Worm (Caenorhabditis elegans) whole organism, L4 larva: ENCODE results near the gene nhr-286.
A peak's percentile ranks its signal among the peaks of the same experiment; 100 is the strongest.

ENCODE experiments used
- R02D3.7 ChIP-seq: fragments of 150-350 bp; sonication (generic microtip); optimal IDR thresholded peaks from 3 replicates; lab custom pipeline; 2014; ENCODE audit warnings: missing biosample characterization, missing genetic modification characterization
- ceh-20 ChIP-seq: fragments of 200-800 bp; sonication (Bioruptor generic); IDR thresholded peaks from 2 replicates; pipeline ENCODE4 v1.3.6; 2022; ENCODE audit warnings: missing genetic modification reagents, missing genetic modification characterization, missing compliant biosample characterization
- ceh-82 ChIP-seq: sonication (generic microtip); optimal IDR thresholded peaks from 2 replicates; lab custom pipeline; 2017; ENCODE audit warnings: missing biosample characterization, missing genetic modification characterization
- dve-1 ChIP-seq: sonication (generic microtip); optimal IDR thresholded peaks from 2 replicates; lab custom pipeline; 2017; ENCODE audit warnings: antibody characterized with exemption, mild to moderate bottlenecking, missing genetic modification characterization, missing compliant biosample characterization; ENCODE audit not compliant: insufficient read depth
- fos-1 ChIP-seq: fragments of 150-350 bp; optimal IDR thresholded peaks from 2 replicates; lab custom pipeline; 2014; ENCODE audit warnings: missing biosample characterization, missing genetic modification characterization
- hmg-1.1 ChIP-seq: fragments of 200-800 bp; sonication (Bioruptor generic); IDR thresholded peaks from 2 replicates; pipeline ENCODE4 v1.3.6; 2022; ENCODE audit warnings: missing genetic modification reagents, missing genetic modification characterization, missing compliant biosample characterization
- lin-39 ChIP-seq: fragments of 150-350 bp; optimal IDR thresholded peaks from 2 replicates; lab custom pipeline; 2014; ENCODE audit warnings: missing biosample characterization, missing genetic modification reagents, missing genetic modification characterization
- nhr-10 ChIP-seq: fragments of 150-350 bp; optimal IDR thresholded peaks from 2 replicates; lab custom pipeline; 2014; ENCODE audit warnings: missing biosample characterization, missing genetic modification characterization
- nhr-237 ChIP-seq: sonication (generic microtip); optimal IDR thresholded peaks from 2 replicates; lab custom pipeline; 2017; ENCODE audit warnings: missing biosample characterization, missing genetic modification characterization
- nhr-28 ChIP-seq: fragments of 150-350 bp; optimal IDR thresholded peaks from 2 replicates; lab custom pipeline; 2014; ENCODE audit warnings: missing biosample characterization, missing genetic modification characterization
- unc-39 ChIP-seq: sonication (generic microtip); optimal IDR thresholded peaks from 2 replicates; lab custom pipeline; 2017; ENCODE audit warnings: missing biosample characterization, missing genetic modification characterization

- TF ChIP-seq fos-1 (tag; lab: Kevin White, UChicago) (peak; percentile 0), nhr-10 (peak; percentile 70), nhr-28 (tag; lab: Kevin White, UChicago) (peak; percentile 99), hmg-1.1 (GFP tag; lab: Robert Waterston, UW) (no peak), ceh-82 (tag; lab: Kevin White, UChicago) (no peak), nhr-237 (tag; lab: Kevin White, UChicago) (no peak), lin-39 (tag; lab: Kevin White, UChicago) (no peak), unc-39 (tag; lab: Kevin White, UChicago) (no peak), ceh-20 (GFP tag; lab: Robert Waterston, UW) (no peak), R02D3.7 (tag; lab: Kevin White, UChicago) (no peak), dve-1 (tag; lab: Kevin White, UChicago) (peak; percentile 78)
Observed at ce11 chrV:7093720-7094401, 2.5 kb upstream of the nhr-286 start, which contains the start of gene nhr-135.
